Worm (Caenorhabditis elegans): ENCODE measurements around the gene F49H6.5.

- TF ChIP-seq pha-4 (tag; optimal IDR thresholded peaks at IDR 0.05) (no peak), ham-2 (GFP tag; optimal IDR thresholded peaks at IDR 0.05) (no peak), snpc-4 (tag; optimal IDR thresholded peaks at IDR 0.05) (no peak), unc-62 (GFP tag; optimal IDR thresholded peaks at IDR 0.05) (no peak), ztf-11 (tag; optimal IDR thresholded peaks at IDR 0.05) (no peak), elt-1 (tag; optimal IDR thresholded peaks at IDR 0.05; ENCODE audit: borderline replicate concordance, insufficient read depth) (no peak), unc-39 (tag; optimal IDR thresholded peaks at IDR 0.05) (no peak), lin-13 (tag; optimal IDR thresholded peaks at IDR 0.05) (no peak), lsy-2 (tag; optimal IDR thresholded peaks at IDR 0.05) (no peak), hlh-1 (tag; optimal IDR thresholded peaks at IDR 0.05) (no peak), ceh-39 (tag; optimal IDR thresholded peaks at IDR 0.05) (no peak), ces-1 (GFP tag; optimal IDR thresholded peaks at IDR 0.05) (no peak)
Measured at ce11 chrV:17026289-17026688, 3.2 kb downstream of the F49H6.5 start, which contains the start of gene F49H6.15.

Data from whole organism, mixed stage, embryonic.